Fruit fly (Drosophila melanogaster) S2 (cell line): ENCODE data around the gene grnd.

ENCODE experiments used
- CG8478 ChIP-seq: fragments of >200 bp; optimal IDR thresholded peaks from 2 replicates; lab custom pipeline; 2018
- CTCF ChIP-seq, 2 experiments: fragments of >200 bp; optimal IDR thresholded peaks; 2 replicates each; lab custom pipeline; 2018

DNA sequence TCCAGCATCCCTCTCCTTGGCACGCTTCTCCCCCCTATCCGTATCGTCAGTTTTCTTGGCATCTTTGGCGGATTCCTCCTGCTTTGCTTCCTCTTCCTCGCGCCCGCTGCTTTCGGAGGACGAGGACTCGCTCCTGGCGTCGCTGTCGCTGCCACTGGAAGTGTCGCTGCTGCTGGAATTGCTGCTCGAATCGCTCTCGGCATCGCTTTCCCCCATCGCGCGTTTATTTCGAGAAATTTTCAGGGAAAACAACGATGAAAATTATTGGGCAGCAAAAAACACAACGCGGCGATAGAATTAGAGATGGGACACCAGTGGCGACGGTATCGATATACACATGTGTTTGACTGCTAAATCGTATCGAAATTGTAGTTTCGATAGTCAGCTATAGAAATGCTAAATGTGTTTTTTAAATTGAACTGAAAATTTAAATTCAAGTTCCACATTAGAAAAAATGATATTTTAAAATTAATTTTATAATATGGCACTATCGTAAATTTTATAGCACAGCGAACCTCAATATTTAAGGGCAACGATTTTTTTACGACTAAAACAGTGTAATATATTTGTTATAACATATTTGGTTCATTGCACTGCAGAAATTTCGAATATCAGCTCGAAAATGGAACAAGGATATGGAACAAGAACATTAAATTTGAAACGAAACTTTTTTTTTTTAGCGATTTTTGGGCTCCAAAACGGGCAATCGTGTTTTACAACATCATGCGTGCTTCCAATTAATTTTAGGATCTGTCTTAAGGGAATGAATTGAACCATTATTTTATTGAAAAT, 36.4 kb upstream of the grnd start, which contains the start of gene ncm:
- TF ChIP-seq CG8478 (lab: Kevin White, UChicago) = no peak
- TF ChIP-seq CTCF (optimal IDR thresholded peaks at IDR 0.05; lab: Kevin White, UChicago) = no peak
